Worm (Caenorhabditis elegans): Measurements from ENCODE around the gene srbc-8.

DNA sequence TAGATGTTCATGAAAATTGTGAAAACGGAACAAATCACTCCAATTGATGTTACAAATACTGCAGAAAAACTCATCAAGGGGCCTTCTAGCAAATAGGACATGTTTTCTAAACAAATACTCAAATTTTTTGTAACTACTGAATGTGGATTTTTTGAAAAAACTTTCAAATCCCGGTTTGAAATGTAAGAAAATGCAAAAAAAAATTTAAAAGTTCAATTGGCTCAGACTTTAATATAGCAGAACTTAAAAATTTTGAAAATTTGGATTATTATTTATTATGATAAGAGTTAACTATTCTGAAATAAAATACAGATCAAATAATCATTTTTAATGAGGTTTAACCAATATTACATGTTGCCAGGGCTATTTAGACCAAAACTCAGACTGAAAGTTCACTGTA, 5.4 kb upstream of the srbc-8 start, which contains the start of gene srbc-9:
- TF ChIP-seq W03F9.2 (tag; optimal IDR thresholded peaks at IDR 0.05), result no peak
- TF ChIP-seq him-1 (tag; optimal IDR thresholded peaks at IDR 0.05), result no peak
- TF ChIP-seq dao-5 (tag; optimal IDR thresholded peaks at IDR 0.05), result no peak
